Worm (Caenorhabditis elegans) whole organism, L1 larva: Measurements from ENCODE around the gene Y53F4B.23.

Source experiments
- aly-2 ChIP-seq: fragments of 150-350 bp; optimal IDR thresholded peaks from 2 replicates; lab custom pipeline; 2014; ENCODE audit warnings: missing biosample characterization, missing genetic modification characterization
- ama-1 ChIP-seq: fragments of 150-350 bp; optimal IDR thresholded peaks from 2 replicates; lab custom pipeline; 2014
- dpl-1 ChIP-seq, 3 experiments: fragments of 150-350 bp in 2 of 3; sonication (generic microtip) in 1 of 3; optimal IDR thresholded peaks; 2 replicates each; lab custom pipeline; 2014 to 2017; ENCODE audit warnings: missing biosample characterization in 3 of 3, missing genetic modification characterization in 3 of 3, missing genetic modification reagents in 3 of 3
- egl-27 ChIP-seq, 2 experiments: fragments of 150-350 bp in 1 of 2; sonication (generic microtip); optimal IDR thresholded peaks; 3 replicates each; lab custom pipeline; 2017 to 2018; ENCODE audit warnings: missing biosample characterization in 2 of 2, missing genetic modification characterization in 2 of 2, missing genetic modification reagents in 2 of 2
- hlh-4 ChIP-seq: sonication (generic microtip); optimal IDR thresholded peaks from 2 replicates; lab custom pipeline; 2016; ENCODE audit warnings: mild to moderate bottlenecking, missing genetic modification characterization, missing compliant biosample characterization
- isw-1 ChIP-seq: fragments of 200-800 bp; sonication (Bioruptor generic); IDR thresholded peaks from 2 replicates; pipeline ENCODE4 v1.3.6; 2022; ENCODE audit warnings: missing genetic modification characterization, missing compliant biosample characterization
- lin-39 ChIP-seq: fragments of 150-350 bp; optimal IDR thresholded peaks from 2 replicates; lab custom pipeline; 2014; ENCODE audit warnings: missing biosample characterization, missing genetic modification reagents, missing genetic modification characterization
- mdl-1 ChIP-seq, 2 experiments: fragments of 150-350 bp; optimal IDR thresholded peaks; 2 replicates each; lab custom pipeline; 2014 to 2017; ENCODE audit warnings: missing biosample characterization in 2 of 2, missing genetic modification characterization in 2 of 2, inconsistent platforms in 1 of 2
- nhr-237 ChIP-seq: fragments of 150-350 bp; optimal IDR thresholded peaks from 2 replicates; lab custom pipeline; 2014; ENCODE audit warnings: missing biosample characterization, missing genetic modification characterization
- nhr-28 ChIP-seq: fragments of 150-350 bp; optimal IDR thresholded peaks from 2 replicates; lab custom pipeline; 2014; ENCODE audit warnings: missing biosample characterization, missing genetic modification characterization
- nhr-77 ChIP-seq: fragments of 150-350 bp; optimal IDR thresholded peaks from 2 replicates; lab custom pipeline; 2014; ENCODE audit warnings: missing biosample characterization, missing genetic modification characterization
- snpc-4 ChIP-seq: fragments of 150-350 bp; optimal IDR thresholded peaks from 2 replicates; lab custom pipeline; 2014; ENCODE audit warnings: missing biosample characterization, missing genetic modification characterization
- snu-23 ChIP-seq: sonication (generic microtip); optimal IDR thresholded peaks from 2 replicates; lab custom pipeline; 2016; ENCODE audit warnings: missing genetic modification characterization, missing compliant biosample characterization

DNA sequence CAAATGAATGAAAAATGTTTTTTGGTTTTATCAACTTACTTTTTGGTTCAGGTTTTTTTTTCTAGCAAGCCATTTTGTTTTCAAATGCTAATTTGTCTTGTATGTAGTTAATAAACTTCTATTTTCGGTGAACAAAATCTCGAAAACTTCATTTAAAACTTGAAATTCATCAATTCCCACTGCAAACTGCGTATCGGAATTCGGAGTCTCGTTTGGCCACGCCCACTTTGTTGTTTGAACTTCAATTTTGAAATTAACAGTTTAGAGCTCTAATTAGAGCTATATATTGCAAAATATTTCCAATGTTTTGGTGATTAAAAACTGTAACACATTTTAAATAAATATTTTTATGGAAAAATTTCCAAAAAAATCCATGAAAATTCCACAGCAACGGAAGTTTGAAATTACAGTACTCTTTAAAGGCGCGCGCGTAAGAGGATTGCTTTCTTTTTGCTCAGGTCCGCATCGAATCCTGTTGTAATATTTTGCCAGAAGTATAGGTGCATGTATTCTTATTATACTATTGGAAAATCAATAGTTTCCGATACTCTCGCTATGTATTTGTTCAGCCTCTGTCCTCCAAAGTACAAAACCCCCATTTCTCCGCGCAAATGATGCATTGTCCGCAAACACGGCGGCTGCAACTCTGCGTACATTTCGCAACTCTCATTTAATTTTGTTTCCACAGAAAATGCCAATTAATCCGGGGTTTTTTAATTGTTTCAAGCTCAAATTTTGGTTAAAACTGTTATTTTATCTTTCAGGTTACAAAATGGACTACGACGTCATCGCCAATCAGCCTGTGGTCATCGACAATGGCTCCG lies 4.6 kb upstream of the Y53F4B.23 start, which contains the start of gene arp-1:
- TF ChIP-seq snpc-4 (tag; lab: Kevin White, UChicago) (no peak), ama-1 (lab: Kevin White, UChicago) (no peak), nhr-237 (tag; lab: Kevin White, UChicago) (no peak), mdl-1 (tag; optimal IDR thresholded peaks at IDR 0.05; lab: Kevin White, UChicago) (peak in 1 of 2 experiments; percentile 31), nhr-77 (tag; lab: Kevin White, UChicago) (peak; percentile 76), nhr-28 (no peak), egl-27 (tag; optimal IDR thresholded peaks at IDR 0.05; lab: Kevin White, UChicago) (no peak), hlh-4 (tag; lab: Kevin White, UChicago) (no peak), lin-39 (no peak), dpl-1 (GFP tag; optimal IDR thresholded peaks at IDR 0.05; lab: Kevin White, UChicago) (peak; percentile 61 to 68 (median 68)), aly-2 (no peak), snu-23 (GFP tag; lab: Kevin White, UChicago) (peak; percentile 57), isw-1 (peak; percentile 11; the same call in 1 of the 2 replicates)
